Worm (Caenorhabditis elegans): ENCODE measurements around the gene irld-64.
A peak's percentile ranks its signal among the peaks of the same experiment; 100 is the strongest.

The irld-64 gene

DNA sequence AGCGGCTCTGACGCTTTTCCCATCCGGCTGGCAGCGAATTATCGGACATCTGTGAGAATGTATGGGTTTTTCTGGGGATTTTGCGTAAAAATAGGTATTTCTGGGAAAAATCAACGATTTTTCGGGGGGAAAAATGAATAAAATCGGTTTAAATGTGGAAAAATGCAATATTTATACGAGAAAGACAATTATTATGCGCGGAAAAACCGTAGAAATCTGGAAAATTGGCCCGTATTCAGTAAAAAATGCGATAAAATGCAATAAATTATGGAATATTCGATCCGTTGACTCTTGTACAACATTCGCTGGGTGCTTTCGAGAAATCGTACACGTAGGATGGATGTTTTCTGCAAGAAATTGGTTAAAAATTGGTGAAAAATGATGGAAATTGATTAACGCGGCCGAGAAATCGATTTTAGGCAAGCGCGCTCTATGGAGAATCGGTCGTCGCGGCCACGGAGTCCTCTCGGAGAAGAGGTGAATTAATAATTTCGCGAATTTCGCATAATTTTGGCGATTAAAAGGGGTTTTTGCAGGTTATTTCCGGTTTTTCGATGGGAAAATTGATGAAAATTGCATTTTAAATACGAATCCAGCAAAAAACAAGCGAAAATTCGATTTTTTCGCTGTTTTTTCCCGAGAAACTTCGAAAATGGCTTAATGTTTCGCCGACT, 41.3 kb downstream of the irld-64 start, which contains the start of gene pinn-1:
pinn-1 (minus strand) TSS at position 51 of the 674 bp plus-strand sequence.
- TF ChIP-seq ceh-24 (tag; optimal IDR thresholded peaks at IDR 0.05) (no peak), sox-2 (GFP tag; IDR thresholded peaks at IDR 0.05) (no peak), Y22D7AL.16 (tag; optimal IDR thresholded peaks at IDR 0.05) (peak; percentile 24), ceh-48 (tag; optimal IDR thresholded peaks at IDR 0.05) (peak; percentile 91), ceh-9 (tag; optimal IDR thresholded peaks at IDR 0.05) (no peak), pqm-1 (tag; optimal IDR thresholded peaks at IDR 0.05) (no peak), mec-3 (tag; optimal IDR thresholded peaks at IDR 0.05; ENCODE audit: borderline replicate concordance) (peak; percentile 68), hlh-30 (tag; optimal IDR thresholded peaks at IDR 0.05; ENCODE audit: insufficient read depth) (no peak), elt-2 (tag; optimal IDR thresholded peaks at IDR 0.05) (peak; percentile 57), ceh-18 (tag; optimal IDR thresholded peaks at IDR 0.05) (peak; percentile 57), unc-55 (GFP tag; optimal IDR thresholded peaks at IDR 0.05) (peak; percentile 19), ceh-14 (tag; optimal IDR thresholded peaks at IDR 0.05) (peak; percentile 84), ref-2 (tag; optimal IDR thresholded peaks at IDR 0.05) (peak; percentile 72), madf-2 (tag; optimal IDR thresholded peaks at IDR 0.05) (peak; percentile 53), K02D7.2 (tag; optimal IDR thresholded peaks at IDR 0.05) (no peak), fkh-10 (GFP tag; optimal IDR thresholded peaks at IDR 0.05) (no peak), ceh-31 (tag; optimal IDR thresholded peaks at IDR 0.05) (peak; percentile 99), hlh-15 (tag; optimal IDR thresholded peaks at IDR 0.05) (no peak), gmeb-2 (tag; optimal IDR thresholded peaks at IDR 0.05) (no peak), eyg-1 (tag; optimal IDR thresholded peaks at IDR 0.05) (peak; percentile 47), ztf-16 (tag; optimal IDR thresholded peaks at IDR 0.05) (peak; percentile 53), ceh-45 (GFP tag; IDR thresholded peaks at IDR 0.05) (no peak), ttx-3 (tag; optimal IDR thresholded peaks at IDR 0.05) (no peak), pax-1 (tag; optimal IDR thresholded peaks at IDR 0.05) (no peak), F13H6.1 (tag; optimal IDR thresholded peaks at IDR 0.05) (peak; percentile 56), sox-4 (tag; optimal IDR thresholded peaks at IDR 0.05) (no peak), T23F11.4 (GFP tag; optimal IDR thresholded peaks at IDR 0.05) (no peak), ceh-19 (GFP tag; optimal IDR thresholded peaks at IDR 0.05) (no peak), dve-1 (tag; optimal IDR thresholded peaks at IDR 0.05) (no peak), pha-2 (tag; optimal IDR thresholded peaks at IDR 0.05) (no peak), hlh-13 (GFP tag; optimal IDR thresholded peaks at IDR 0.05) (no peak), ceh-22 (tag; optimal IDR thresholded peaks at IDR 0.05) (no peak), npax-4 (tag; optimal IDR thresholded peaks at IDR 0.05) (no peak), che-1 (tag; optimal IDR thresholded peaks at IDR 0.05) (peak; percentile 8), pros-1 (tag; optimal IDR thresholded peaks at IDR 0.05) (peak; percentile 45), nfya-1 (tag; optimal IDR thresholded peaks at IDR 0.05) (peak; percentile 41), nhr-11 (tag; optimal IDR thresholded peaks at IDR 0.05) (no peak), ama-1 (optimal IDR thresholded peaks at IDR 0.05) (no peak), ceh-6 (GFP tag; optimal IDR thresholded peaks at IDR 0.05) (no peak), pag-3 (tag; optimal IDR thresholded peaks at IDR 0.05; ENCODE audit: borderline replicate concordance) (no peak), fax-1 (tag; optimal IDR thresholded peaks at IDR 0.05) (peak; percentile 44), ets-4 (tag; optimal IDR thresholded peaks at IDR 0.05) (peak; percentile 98), ceh-34 (tag; optimal IDR thresholded peaks at IDR 0.05) (peak; percentile 46), pha-4 (tag; optimal IDR thresholded peaks at IDR 0.05) (no peak), dmd-4 (tag; optimal IDR thresholded peaks at IDR 0.05; ENCODE audit: borderline replicate concordance) (peak; percentile 48), ceh-30 (tag; optimal IDR thresholded peaks at IDR 0.05) (no peak), C38D4.7 (GFP tag; optimal IDR thresholded peaks at IDR 0.05) (no peak), sdc-2 (tag; optimal IDR thresholded peaks at IDR 0.05) (no peak), unc-3 (GFP tag; conservative IDR thresholded peaks at IDR 0.05) (peak; percentile 65), unc-3 (tag; optimal IDR thresholded peaks at IDR 0.05) (no peak), odd-2 (tag; optimal IDR thresholded peaks at IDR 0.05) (no peak), ceh-2 (tag; optimal IDR thresholded peaks at IDR 0.05) (peak; percentile 96), pat-9 (tag; optimal IDR thresholded peaks at IDR 0.05) (no peak)

All from whole organism, late embryonic.